Worm (Caenorhabditis elegans) whole organism, mixed stage, embryonic: ENCODE results near the gene H41C03.1.

ENCODE experiments used
- M03D4.4 ChIP-seq: sonication (generic microtip); optimal IDR thresholded peaks from 2 replicates; lab custom pipeline; 2017; ENCODE audit warnings: mild to moderate bottlenecking, missing genetic modification characterization, missing compliant biosample characterization
- elt-1 ChIP-seq: sonication (generic microtip); optimal IDR thresholded peaks from 2 replicates; lab custom pipeline; 2017; ENCODE audit warnings: missing genetic modification characterization, mild to moderate bottlenecking, missing compliant biosample characterization, antibody characterized with exemption, moderate library complexity, borderline replicate concordance; ENCODE audit not compliant: insufficient read depth
- elt-3 ChIP-seq: fragments of 150-350 bp; optimal IDR thresholded peaks from 2 replicates; lab custom pipeline; 2014; ENCODE audit warnings: missing biosample characterization, missing genetic modification characterization
- ham-2 ChIP-seq: fragments of 200-800 bp; sonication (Bioruptor generic); optimal IDR thresholded peaks from 2 replicates; lab custom pipeline; 2018; ENCODE audit warnings: mild to moderate bottlenecking, missing genetic modification characterization, missing compliant biosample characterization
- lsy-2 ChIP-seq: fragments of 150-350 bp; optimal IDR thresholded peaks from 2 replicates; lab custom pipeline; 2014; ENCODE audit warnings: missing biosample characterization, missing genetic modification characterization
- mep-1 ChIP-seq: fragments of 150-350 bp; optimal IDR thresholded peaks from 2 replicates; lab custom pipeline; 2017; ENCODE audit warnings: missing biosample characterization, missing genetic modification reagents, missing genetic modification characterization, inconsistent platforms
- nhr-12 ChIP-seq: fragments of 150-350 bp; optimal IDR thresholded peaks from 2 replicates; lab custom pipeline; 2014; ENCODE audit warnings: missing biosample characterization, missing genetic modification characterization
- nhr-76 ChIP-seq: sonication (generic microtip); optimal IDR thresholded peaks from 2 replicates; lab custom pipeline; 2017; ENCODE audit warnings: missing biosample characterization, missing genetic modification characterization
- snpc-4 ChIP-seq: fragments of 150-350 bp; optimal IDR thresholded peaks from 2 replicates; lab custom pipeline; 2014; ENCODE audit warnings: missing biosample characterization, missing genetic modification characterization
- tbx-8 ChIP-seq: fragments of 200-800 bp; sonication (Bioruptor generic); optimal IDR thresholded peaks from 2 replicates; lab custom pipeline; 2018; ENCODE audit warnings: mild to moderate bottlenecking, missing genetic modification characterization, moderate library complexity, missing compliant biosample characterization
- unc-62 ChIP-seq: fragments of 150-350 bp; optimal IDR thresholded peaks from 2 replicates; lab custom pipeline; 2014; ENCODE audit warnings: missing biosample characterization, missing genetic modification reagents, missing genetic modification characterization
- ztf-11 ChIP-seq: fragments of 150-350 bp; optimal IDR thresholded peaks from 2 replicates; lab custom pipeline; 2014; ENCODE audit warnings: missing biosample characterization, missing genetic modification characterization

DNA sequence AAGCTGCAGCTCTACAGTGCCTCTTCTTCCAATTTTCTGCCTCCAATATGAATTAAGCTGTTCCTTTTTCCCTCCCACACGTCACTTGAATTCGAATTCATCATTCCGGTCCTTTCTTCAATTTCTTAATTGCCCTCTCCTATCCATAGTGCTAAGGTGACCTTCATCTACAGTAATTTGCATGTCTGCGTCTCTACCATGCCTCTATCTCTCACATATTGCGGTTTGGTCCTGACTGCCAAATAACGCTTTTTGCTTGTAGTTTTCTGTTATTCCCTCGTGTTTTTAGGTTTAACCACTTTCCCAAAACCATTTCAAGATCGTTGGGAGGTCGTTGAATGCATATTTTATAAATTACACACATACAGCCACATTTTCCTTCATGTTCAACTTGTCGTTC lies 26.5 kb downstream of the H41C03.1 start:
- no peak for TF ChIP-seq M03D4.4
- no peak for TF ChIP-seq snpc-4 (tag; lab: Kevin White, UChicago)
- TF ChIP-seq elt-3: no peak
- no peak for TF ChIP-seq mep-1 (tag; lab: Kevin White, UChicago)
- TF ChIP-seq unc-62 (GFP tag; lab: Kevin White, UChicago): no peak
- TF ChIP-seq tbx-8: no peak
- TF ChIP-seq nhr-76: no peak
- TF ChIP-seq elt-1 (tag; lab: Kevin White, UChicago): no peak
- no peak for TF ChIP-seq ztf-11
- TF ChIP-seq ham-2 (GFP tag; lab: Kevin White, UChicago): no peak
- TF ChIP-seq lsy-2 (tag; lab: Kevin White, UChicago): no peak
- TF ChIP-seq nhr-12 (tag; lab: Kevin White, UChicago): no peak
